Fruit fly (Drosophila melanogaster) whole organism, embryonic: Measurements from ENCODE around the gene sicily.

ENCODE experiments used
- Awh ChIP-seq: fragments of 200-800 bp; sonication (Bioruptor generic); IDR thresholded peaks from 2 replicates; pipeline ENCODE4, ENCODE4 v1.3.6; 2022; ENCODE audit warnings: missing biosample characterization, missing genetic modification characterization
- CG11695 ChIP-seq: fragments of 200-800 bp; sonication (Bioruptor generic); IDR thresholded peaks from 3 replicates; pipeline ENCODE4 v1.3.6; 2022; ENCODE audit warnings: missing biosample characterization, missing genetic modification characterization
- CG12104 ChIP-seq: fragments of 200-800 bp; sonication (Bioruptor generic); optimal IDR thresholded peaks from 3 replicates; lab custom pipeline; 2016; ENCODE audit warnings: missing biosample characterization, missing genetic modification characterization
- CG12219 ChIP-seq: fragments of 200-800 bp; sonication (Bioruptor generic); optimal IDR thresholded peaks from 3 replicates; lab custom pipeline; 2018; ENCODE audit warnings: missing biosample characterization, mild to moderate bottlenecking, missing genetic modification characterization
- CG12236 ChIP-seq: fragments of 200-800 bp; sonication (Bioruptor generic); optimal IDR thresholded peaks from 2 replicates; lab custom pipeline; 2016; ENCODE audit warnings: missing biosample characterization, missing genetic modification characterization
- CG13296 ChIP-seq: fragments of 200-800 bp; sonication (Bioruptor generic); optimal IDR thresholded peaks from 3 replicates; lab custom pipeline; 2018; ENCODE audit warnings: missing biosample characterization, mild to moderate bottlenecking, missing genetic modification characterization
- CG13424 ChIP-seq: fragments of 200-800 bp; sonication (Bioruptor generic); optimal IDR thresholded peaks from 2 replicates; lab custom pipeline; 2019; ENCODE audit warnings: missing biosample characterization, mild to moderate bottlenecking, missing genetic modification characterization, moderate library complexity
- CG14710 ChIP-seq: fragments of 200-800 bp; sonication (Bioruptor generic); optimal IDR thresholded peaks from 3 replicates; lab custom pipeline; 2019; ENCODE audit warnings: missing biosample characterization, mild to moderate bottlenecking, missing genetic modification characterization, moderate library complexity
- CG15011 ChIP-seq: fragments of 200-800 bp; sonication (Bioruptor generic); optimal IDR thresholded peaks from 3 replicates; lab custom pipeline; 2018; ENCODE audit warnings: missing biosample characterization, mild to moderate bottlenecking, missing genetic modification characterization
- CG16863 ChIP-seq: fragments of 200-800 bp; sonication (Bioruptor generic); optimal IDR thresholded peaks from 3 replicates; lab custom pipeline; 2016; ENCODE audit warnings: missing biosample characterization, missing genetic modification characterization
- CG2712 ChIP-seq: fragments of 200-800 bp; optimal IDR thresholded peaks from 3 replicates; lab custom pipeline; 2019; ENCODE audit warnings: missing biosample characterization, mild to moderate bottlenecking, missing genetic modification characterization, moderate library complexity
- CG31441 ChIP-seq: fragments of 200-800 bp; sonication (Bioruptor generic); IDR thresholded peaks from 2 replicates; pipeline ENCODE4 v1.3.6; 2022; ENCODE audit warnings: missing biosample characterization, missing genetic modification characterization
- CG4282 ChIP-seq: fragments of 200-800 bp; sonication (Bioruptor generic); optimal IDR thresholded peaks from 2 replicates; lab custom pipeline; 2016; ENCODE audit warnings: missing biosample characterization, missing genetic modification characterization
- CG4854 ChIP-seq: fragments of 200-800 bp; sonication (Bioruptor generic); optimal IDR thresholded peaks from 2 replicates; lab custom pipeline; 2016; ENCODE audit warnings: missing biosample characterization, missing genetic modification characterization, inconsistent platforms
- CG6254 ChIP-seq: fragments of 200-800 bp; sonication (Bioruptor generic); optimal IDR thresholded peaks from 3 replicates; lab custom pipeline; 2017; ENCODE audit warnings: mild to moderate bottlenecking, missing biosample characterization, missing genetic modification reagents, missing genetic modification characterization
- CG8281 ChIP-seq: fragments of 200-800 bp; sonication (Bioruptor generic); optimal IDR thresholded peaks from 2 replicates; lab custom pipeline; 2018; ENCODE audit warnings: missing biosample characterization, mild to moderate bottlenecking, missing genetic modification characterization, moderate library complexity
- CG8478 ChIP-seq: fragments of >200 bp; optimal IDR thresholded peaks from 2 replicates; lab custom pipeline; 2018
- CrebB ChIP-seq: fragments of 200-800 bp; sonication (Bioruptor generic); optimal IDR thresholded peaks from 3 replicates; lab custom pipeline; 2018; ENCODE audit warnings: missing biosample characterization, mild to moderate bottlenecking, missing genetic modification characterization
- Deaf1 ChIP-seq: fragments of 200-800 bp; optimal IDR thresholded peaks from 3 replicates; lab custom pipeline; 2019; ENCODE audit warnings: missing biosample characterization, mild to moderate bottlenecking, missing genetic modification characterization, moderate library complexity
- Dip2 ChIP-seq: fragments of 200-800 bp; sonication (Bioruptor generic); IDR thresholded peaks from 2 replicates; pipeline ENCODE4 v1.3.6; 2022; ENCODE audit warnings: missing biosample characterization, missing genetic modification characterization
- Gug ChIP-seq: fragments of 200-800 bp; sonication (Bioruptor generic); IDR thresholded peaks from 4 replicates; pipeline ENCODE4 v1.3.6; 2022; ENCODE audit warnings: missing biosample characterization, missing genetic modification characterization
- HmgZ ChIP-seq: fragments of 200-800 bp; sonication (Bioruptor generic); optimal IDR thresholded peaks from 2 replicates; lab custom pipeline; 2018; ENCODE audit warnings: missing biosample characterization, mild to moderate bottlenecking, missing genetic modification characterization
- Pdp1 ChIP-seq, 2 experiments: fragments of 200-800 bp; sonication (Bioruptor generic); optimal IDR thresholded peaks; 3 replicates each; lab custom pipeline; 2016; ENCODE audit warnings: missing biosample characterization in 2 of 2, missing genetic modification characterization in 2 of 2, mild to moderate bottlenecking in 1 of 2, moderate library complexity in 1 of 2
- Side ChIP-seq: fragments of 200-800 bp; sonication (Bioruptor generic); optimal IDR thresholded peaks from 2 replicates; lab custom pipeline; 2016; ENCODE audit warnings: missing biosample characterization, missing genetic modification characterization
- Spps ChIP-seq: fragments of 200-800 bp; sonication (Bioruptor generic); optimal IDR thresholded peaks from 2 replicates; lab custom pipeline; 2018; ENCODE audit warnings: missing biosample characterization, mild to moderate bottlenecking, missing genetic modification characterization
- ac ChIP-seq: fragments of 200-800 bp; sonication (Bioruptor generic); optimal IDR thresholded peaks from 3 replicates; lab custom pipeline; 2017; ENCODE audit warnings: missing biosample characterization, mild to moderate bottlenecking, missing genetic modification characterization
- aop ChIP-seq: fragments of 200-800 bp; sonication (Bioruptor generic); IDR thresholded peaks from 2 replicates; pipeline ENCODE4 v1.3.6; 2022; ENCODE audit warnings: missing biosample characterization, missing genetic modification characterization
- ara ChIP-seq: fragments of 200-800 bp; sonication (Bioruptor generic); IDR thresholded peaks from 2 replicates; pipeline ENCODE4 v1.3.6; 2022; ENCODE audit warnings: missing biosample characterization, missing genetic modification characterization
- ato ChIP-seq: fragments of 200-800 bp; sonication (Bioruptor generic); IDR thresholded peaks from 2 replicates; pipeline ENCODE4 v1.3.6; 2022; ENCODE audit warnings: missing biosample characterization, missing genetic modification characterization; ENCODE audit not compliant: partially characterized antibody
- bsh ChIP-seq, 2 experiments: fragments of 200-800 bp; sonication (Bioruptor generic); optimal IDR thresholded peaks; 2 replicates each; lab custom pipeline; 2017 to 2018; ENCODE audit warnings: mild to moderate bottlenecking in 2 of 2, missing biosample characterization in 2 of 2, missing genetic modification characterization in 2 of 2, moderate library complexity in 1 of 2
- ci ChIP-seq: fragments of 200-800 bp; sonication (Bioruptor generic); IDR thresholded peaks from 3 replicates; pipeline ENCODE4 v1.3.6; 2022; ENCODE audit warnings: missing biosample characterization, missing genetic modification characterization
- emc ChIP-seq: fragments of 200-800 bp; sonication (Bioruptor generic); optimal IDR thresholded peaks from 2 replicates; lab custom pipeline; 2016; ENCODE audit warnings: missing biosample characterization, missing genetic modification characterization
- ewg ChIP-seq: fragments of 200-800 bp; sonication (Bioruptor generic); optimal IDR thresholded peaks from 3 replicates; lab custom pipeline; 2017; ENCODE audit warnings: mild to moderate bottlenecking, missing biosample characterization, missing genetic modification reagents, missing genetic modification characterization
- ftz-f1 ChIP-seq: fragments of 200-800 bp; sonication (Bioruptor generic); optimal IDR thresholded peaks from 2 replicates; lab custom pipeline; 2016; ENCODE audit warnings: missing biosample characterization, missing genetic modification characterization
- gce ChIP-seq: fragments of 200-800 bp; sonication (Bioruptor generic); IDR thresholded peaks from 3 replicates; pipeline ENCODE4 v1.3.6; 2022; ENCODE audit warnings: missing biosample characterization, missing genetic modification characterization
- gcm2 ChIP-seq: fragments of 200-800 bp; sonication (Bioruptor generic); optimal IDR thresholded peaks from 2 replicates; lab custom pipeline; 2016; ENCODE audit warnings: missing biosample characterization, missing genetic modification characterization
- hbn ChIP-seq: fragments of 200-800 bp; sonication (Bioruptor generic); IDR thresholded peaks from 2 replicates; pipeline ENCODE4 v1.3.6; 2022; ENCODE audit warnings: missing biosample characterization, missing genetic modification characterization; ENCODE audit not compliant: partially characterized antibody
- ind ChIP-seq: fragments of 200-800 bp; sonication (Bioruptor generic); optimal IDR thresholded peaks from 3 replicates; lab custom pipeline; 2016; ENCODE audit warnings: missing biosample characterization, missing genetic modification characterization
- lab ChIP-seq: fragments of 200-800 bp; sonication (Bioruptor generic); optimal IDR thresholded peaks from 3 replicates; lab custom pipeline; 2017; ENCODE audit warnings: missing biosample characterization, missing genetic modification characterization, mild to moderate bottlenecking, moderate library complexity, missing genetic modification reagents
- lmd ChIP-seq: fragments of 200-800 bp; sonication (Bioruptor generic); IDR thresholded peaks from 2 replicates; pipeline ENCODE4 v1.3.6; 2022; ENCODE audit warnings: missing biosample characterization, missing genetic modification characterization
- pb ChIP-seq: fragments of 200-800 bp; sonication (Bioruptor generic); optimal IDR thresholded peaks from 3 replicates; lab custom pipeline; 2016; ENCODE audit warnings: missing biosample characterization, missing genetic modification characterization
- pita ChIP-seq: fragments of 200-800 bp; sonication (Bioruptor generic); optimal IDR thresholded peaks from 2 replicates; lab custom pipeline; 2017; ENCODE audit warnings: missing biosample characterization, mild to moderate bottlenecking, missing genetic modification characterization
- sens-2 ChIP-seq: fragments of 200-800 bp; sonication (Bioruptor generic); IDR thresholded peaks from 2 replicates; pipeline ENCODE4 v1.3.6; 2022; ENCODE audit warnings: missing biosample characterization, missing genetic modification characterization
- seq ChIP-seq: fragments of 200-800 bp; sonication (Bioruptor generic); IDR thresholded peaks from 2 replicates; pipeline ENCODE4 v1.3.6; 2022; ENCODE audit warnings: missing biosample characterization, missing genetic modification characterization
- sim ChIP-seq: fragments of 200-800 bp; sonication (Bioruptor generic); IDR thresholded peaks from 2 replicates; pipeline ENCODE4 v1.3.6; 2022; ENCODE audit warnings: missing biosample characterization, missing genetic modification characterization
- sob ChIP-seq: fragments of 200-800 bp; sonication (Bioruptor generic); IDR thresholded peaks from 2 replicates; pipeline ENCODE4 v1.3.6; 2022; ENCODE audit warnings: missing biosample characterization, missing genetic modification characterization
- trh ChIP-seq: fragments of 200-800 bp; sonication (Bioruptor generic); optimal IDR thresholded peaks from 2 replicates; lab custom pipeline; 2016; ENCODE audit warnings: missing biosample characterization, missing genetic modification characterization
- tx ChIP-seq: fragments of 200-800 bp; sonication (Bioruptor generic); optimal IDR thresholded peaks from 2 replicates; lab custom pipeline; 2016; ENCODE audit warnings: missing biosample characterization, missing genetic modification characterization
- vnd ChIP-seq: fragments of 200-800 bp; sonication (Bioruptor generic); IDR thresholded peaks from 3 replicates; pipeline ENCODE4 v1.3.6; 2022; ENCODE audit warnings: missing biosample characterization, missing genetic modification characterization; ENCODE audit not compliant: partially characterized antibody
- z ChIP-seq: fragments of 200-800 bp; sonication (Bioruptor generic); IDR thresholded peaks from 3 replicates; pipeline ENCODE4 v1.3.6; 2022; ENCODE audit warnings: missing biosample characterization, missing genetic modification characterization
- zfh2 ChIP-seq: fragments of 200-800 bp; sonication (Bioruptor generic); optimal IDR thresholded peaks from 2 replicates; lab custom pipeline; 2016; ENCODE audit warnings: missing biosample characterization, missing genetic modification characterization

sicily gene

dm6 chrX:11920959-11921358, 29.4 kb downstream of the sicily start (continued):
- TF ChIP-seq ara (peak; percentile 74; the same call in 1 of the 2 replicates), bsh (GFP tag; optimal IDR thresholded peaks at IDR 0.05; lab: Kevin White, UChicago) (peak; percentile 76 to 93), CG11695 (GFP tag; lab: Robert Waterston, UW) (peak; percentile 93; the same call in 2 of the 3 replicates), emc (GFP tag; lab: Kevin White, UChicago) (no peak), sens-2 (peak; percentile 68; the same call in 1 of the 2 replicates), CG8281 (tag; lab: Kevin White, UChicago) (peak; percentile 78), ind (GFP tag; lab: Kevin White, UChicago) (peak; percentile 82), CG15011 (GFP tag; lab: Kevin White, UChicago) (peak; percentile 81), ftz-f1 (GFP tag; lab: Kevin White, UChicago) (no peak), gce (GFP tag; lab: Robert Waterston, UW) (peak; percentile 74; the same call in 2 of the 3 replicates), CG8478 (lab: Kevin White, UChicago) (no peak), CG13296 (GFP tag; lab: Kevin White, UChicago) (peak; percentile 88), CG4282 (no peak), CG13424 (tag; lab: Kevin White, UChicago) (peak; percentile 95), ac (GFP tag; lab: Kevin White, UChicago) (no peak), sim (GFP tag; lab: Robert Waterston, UW) (peak; percentile 61; the same call in 1 of the 2 replicates), CG16863 (peak; percentile 48), seq (peak; percentile 86), Awh (GFP tag; lab: Robert Waterston, UW) (peak; percentile 83), CG2712 (peak; percentile 96), sob (GFP tag; lab: Robert Waterston, UW) (peak; percentile 90), CG12219 (GFP tag; lab: Kevin White, UChicago) (peak; percentile 89), vnd (GFP tag; lab: Robert Waterston, UW) (no peak), Pdp1 (GFP tag; optimal IDR thresholded peaks at IDR 0.05; lab: Kevin White, UChicago) (peak; percentile 68 to 77), CG12104 (GFP tag; lab: Kevin White, UChicago) (peak; percentile 75), Spps (tag; lab: Kevin White, UChicago) (peak; percentile 84), CG6254 (peak; percentile 74), CG4854 (GFP tag; lab: Kevin White, UChicago) (peak; percentile 65), ci (GFP tag; lab: Robert Waterston, UW) (peak; percentile 90), CG14710 (tag; lab: Kevin White, UChicago) (peak; percentile 89), gcm2 (GFP tag; lab: Kevin White, UChicago) (no peak), Side (GFP tag; lab: Kevin White, UChicago) (peak; percentile 62), ewg (GFP tag; lab: Kevin White, UChicago) (peak; percentile 83), Dip2 (0 out of 2 replicates have a peak, but pooled peaks have one; percentile 19), z (GFP tag; lab: Robert Waterston, UW) (0 out of 3 replicates have a peak, but pooled peaks have one; percentile 18), CrebB (tag; lab: Kevin White, UChicago) (peak; percentile 86), tx (GFP tag; lab: Kevin White, UChicago) (peak; percentile 70), pb (peak; percentile 28), trh (GFP tag; lab: Kevin White, UChicago) (peak; percentile 82), CG31441 (GFP tag; lab: Robert Waterston, UW) (peak; percentile 96), aop (GFP tag; lab: Robert Waterston, UW) (no peak), pita (no peak), HmgZ (tag; lab: Kevin White, UChicago) (peak; percentile 85), ato (no peak), hbn (GFP tag; lab: Robert Waterston, UW) (no peak), Gug (GFP tag; lab: Robert Waterston, UW) (peak; percentile 58), zfh2 (GFP tag; lab: Kevin White, UChicago) (peak; percentile 58), lab (GFP tag; lab: Kevin White, UChicago) (peak; percentile 89), CG12236 (GFP tag; lab: Kevin White, UChicago) (peak; percentile 39), lmd (GFP tag; lab: Robert Waterston, UW) (peak; percentile 91), Deaf1 (tag; lab: Kevin White, UChicago) (peak; percentile 72)
